Worm (Caenorhabditis elegans): ENCODE results near the gene dsl-6.

- TF ChIP-seq W03F9.2 (tag; optimal IDR thresholded peaks at IDR 0.05), result no peak
- no peak for TF ChIP-seq him-1 (tag; optimal IDR thresholded peaks at IDR 0.05)
- no peak for TF ChIP-seq dao-5 (tag; optimal IDR thresholded peaks at IDR 0.05)
Measured at ce11 chrIV:11401482-11401881, 3.4 kb upstream of the dsl-6 start.

Data from whole organism, L4/young adult.